Worm (Caenorhabditis elegans) whole organism, early embryonic: ENCODE measurements around the gene F11G11.15.
"Not testable (repeated sequence)": the region's sequence is repeated elsewhere in the genome, so short reads cannot be mapped to it uniquely, and the experiment has no call there.

Experiments
- B0310.2 ChIP-seq: sonication (generic microtip); optimal IDR thresholded peaks from 2 replicates; lab custom pipeline; 2016; ENCODE audit warnings: mild to moderate bottlenecking, missing genetic modification characterization, missing compliant biosample characterization
- F13C5.2 ChIP-seq: sonication (generic microtip); optimal IDR thresholded peaks from 2 replicates; lab custom pipeline; 2017; ENCODE audit warnings: mild to moderate bottlenecking, missing genetic modification characterization, inconsistent platforms, missing compliant biosample characterization
- aly-1 ChIP-seq: sonication (generic microtip); optimal IDR thresholded peaks from 2 replicates; lab custom pipeline; 2016; ENCODE audit warnings: missing genetic modification characterization, missing compliant biosample characterization
- ama-1 ChIP-seq: fragments of 150-350 bp; optimal IDR thresholded peaks from 2 replicates; lab custom pipeline; 2014
- ceh-13 ChIP-seq: fragments of 200-800 bp; sonication (Bioruptor generic); optimal IDR thresholded peaks from 2 replicates; lab custom pipeline; 2018; ENCODE audit warnings: mild to moderate bottlenecking, missing genetic modification characterization, missing compliant biosample characterization
- ceh-36 ChIP-seq: sonication (generic microtip); optimal IDR thresholded peaks from 2 replicates; lab custom pipeline; 2016; ENCODE audit warnings: missing genetic modification characterization, inconsistent platforms, missing compliant biosample characterization
- ets-7 ChIP-seq: sonication (generic microtip); optimal IDR thresholded peaks from 2 replicates; lab custom pipeline; 2016; ENCODE audit warnings: missing genotype, missing genetic modification characterization, missing compliant biosample characterization
- flt-1 ChIP-seq: fragments of 200-800 bp; sonication (Bioruptor generic); IDR thresholded peaks from 2 replicates; pipeline ENCODE4 v1.3.6; 2022; ENCODE audit warnings: missing genetic modification characterization, missing compliant biosample characterization
- hmbx-1 ChIP-seq: sonication (generic microtip); optimal IDR thresholded peaks from 2 replicates; lab custom pipeline; 2016; ENCODE audit warnings: mild to moderate bottlenecking, missing genetic modification characterization, missing compliant biosample characterization
- hmg-4 ChIP-seq: fragments of 200-800 bp; sonication (Bioruptor generic); optimal IDR thresholded peaks from 2 replicates; lab custom pipeline; 2018; ENCODE audit warnings: mild to moderate bottlenecking, missing genetic modification characterization, missing compliant biosample characterization
- hnd-1 ChIP-seq: sonication (generic microtip); optimal IDR thresholded peaks from 2 replicates; lab custom pipeline; 2016; ENCODE audit warnings: missing genetic modification characterization, missing compliant biosample characterization
- pes-1 ChIP-seq: fragments of 200-800 bp; sonication (Bioruptor generic); IDR thresholded peaks from 2 replicates; pipeline ENCODE4 v1.3.6; 2022; ENCODE audit warnings: missing genetic modification reagents, missing genetic modification characterization, missing compliant biosample characterization
- scrt-1 ChIP-seq: fragments of 200-800 bp; sonication (Bioruptor generic); IDR thresholded peaks from 2 replicates; pipeline ENCODE4 v1.3.6; 2022; ENCODE audit warnings: missing genetic modification characterization, missing compliant biosample characterization
- sea-1 ChIP-seq: fragments of 200-800 bp; sonication (Bioruptor generic); conservative IDR thresholded peaks from 2 replicates; pipeline ENCODE4 v1.3.6; 2022; ENCODE audit warnings: missing genetic modification characterization, missing compliant biosample characterization
- tbx-11 ChIP-seq: fragments of 200-800 bp; sonication (Bioruptor generic); IDR thresholded peaks from 2 replicates; pipeline ENCODE4 v1.3.6; 2022; ENCODE audit warnings: missing genetic modification characterization, missing compliant biosample characterization
- tbx-37 ChIP-seq: fragments of 200-800 bp; sonication (Bioruptor generic); conservative IDR thresholded peaks from 2 replicates; pipeline ENCODE4 v1.3.6; 2022; ENCODE audit warnings: missing genetic modification reagents, missing genetic modification characterization, missing compliant biosample characterization
- tra-4 ChIP-seq: sonication (generic microtip); optimal IDR thresholded peaks from 2 replicates; lab custom pipeline; 2017; ENCODE audit warnings: missing genetic modification characterization, missing compliant biosample characterization

Gene F11G11.15

DNA sequence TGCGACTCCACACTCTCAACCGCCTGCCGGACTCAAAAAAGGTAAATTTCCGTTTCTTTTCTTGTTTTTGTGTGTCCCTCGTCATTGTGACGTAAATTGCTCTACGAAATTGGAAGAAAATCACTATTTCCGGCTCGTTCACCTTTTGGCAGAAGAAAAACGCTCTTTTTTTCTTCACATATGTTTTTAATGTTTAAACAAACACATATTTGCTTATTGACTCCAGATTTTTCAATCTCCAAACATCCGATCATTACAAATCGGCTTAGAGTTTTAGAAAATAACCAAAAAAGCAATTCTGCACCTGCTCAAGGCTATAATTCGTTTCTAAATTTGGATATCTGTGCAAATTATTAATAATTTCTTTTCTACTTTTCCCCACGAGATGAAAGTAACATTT lies 31.2 kb downstream of the F11G11.15 start:
- no peak for TF ChIP-seq ama-1 (lab: Kevin White, UChicago)
- TF ChIP-seq flt-1 (GFP tag; lab: Robert Waterston, UW), result no peak
- no peak for TF ChIP-seq ets-7 (tag; lab: Kevin White, UChicago)
- no peak for TF ChIP-seq tbx-11 (GFP tag; lab: Robert Waterston, UW)
- no peak for TF ChIP-seq aly-1 (tag; lab: Kevin White, UChicago)
- TF ChIP-seq ceh-36, result no peak
- no peak for TF ChIP-seq scrt-1 (GFP tag; lab: Robert Waterston, UW)
- TF ChIP-seq pes-1 (GFP tag; lab: Robert Waterston, UW), result no peak
- no peak for TF ChIP-seq F13C5.2 (tag; lab: Kevin White, UChicago)
- no peak for TF ChIP-seq tbx-37 (GFP tag; lab: Robert Waterston, UW)
- no peak for TF ChIP-seq B0310.2
- TF ChIP-seq sea-1 (GFP tag; lab: Robert Waterston, UW), result no peak
- no peak for TF ChIP-seq hmbx-1 (tag; lab: Kevin White, UChicago)
- no peak for TF ChIP-seq tra-4 (tag; lab: Kevin White, UChicago)
- TF ChIP-seq hmg-4, result no peak
- no peak for TF ChIP-seq hnd-1

DNA sequence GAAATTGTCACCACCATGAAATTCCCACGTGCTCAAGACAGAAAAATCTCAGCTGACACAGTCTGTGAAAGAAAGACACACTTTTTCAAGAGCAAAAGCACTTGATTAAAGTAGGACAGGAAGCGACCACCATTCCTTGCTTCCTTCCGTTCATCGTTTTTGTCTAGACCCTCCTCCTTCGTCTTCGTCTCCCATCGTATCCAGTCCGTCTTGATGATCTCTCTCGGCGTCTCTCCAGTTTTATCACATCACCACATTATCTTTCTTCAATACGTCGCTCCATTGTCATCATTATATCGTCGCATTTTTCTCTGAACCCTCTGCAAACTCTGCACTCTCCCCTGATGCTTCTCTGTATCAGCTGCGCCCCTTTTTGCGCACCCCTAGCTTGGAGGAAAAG lies 33.5 kb downstream of the F11G11.15 start:
- no peak for TF ChIP-seq hnd-1
- no peak for TF ChIP-seq ceh-13 (GFP tag; lab: Kevin White, UChicago)
- TF ChIP-seq ceh-36, result no peak
- TF ChIP-seq F13C5.2 (tag; lab: Kevin White, UChicago), result no peak

DNA sequence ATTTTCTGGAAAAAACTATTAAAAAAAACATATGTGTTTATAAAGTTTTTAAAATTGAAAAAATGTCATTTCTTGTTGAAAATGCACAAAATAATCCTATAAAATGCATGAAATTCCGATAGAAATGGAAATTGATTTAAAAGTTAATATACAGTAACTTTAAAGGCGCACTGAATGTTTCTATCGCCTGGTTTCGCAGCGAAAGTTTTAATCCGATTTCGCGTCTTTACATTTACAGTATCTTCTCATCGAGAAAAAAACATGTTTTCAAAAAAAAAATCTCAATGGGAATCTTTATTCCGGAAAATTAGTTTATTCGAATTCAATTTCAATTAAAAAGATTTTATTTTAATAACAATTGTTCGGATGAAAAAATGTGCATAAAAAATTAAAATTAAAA lies 39.6 kb downstream of the F11G11.15 start, which contains the start of gene R05F9.11:
Gene R05F9.11 (minus strand): TSS at position 5 of the 400 bp plus-strand sequence.
- TF ChIP-seq hmg-4, result no peak
- TF ChIP-seq tbx-37 (GFP tag; lab: Robert Waterston, UW), result no peak
- TF ChIP-seq B0310.2, result no peak
- TF ChIP-seq ets-7 (tag; lab: Kevin White, UChicago), result no peak
- TF ChIP-seq flt-1 (GFP tag; lab: Robert Waterston, UW), result no peak
- TF ChIP-seq scrt-1 (GFP tag; lab: Robert Waterston, UW), result no peak
- no peak for TF ChIP-seq tbx-11 (GFP tag; lab: Robert Waterston, UW)
- no peak for TF ChIP-seq tra-4 (tag; lab: Kevin White, UChicago)
- TF ChIP-seq aly-1 (tag; lab: Kevin White, UChicago), result no peak
- TF ChIP-seq ama-1 (lab: Kevin White, UChicago), result no peak
- TF ChIP-seq F13C5.2 (tag; lab: Kevin White, UChicago), result no peak
- TF ChIP-seq pes-1 (GFP tag; lab: Robert Waterston, UW), result no peak
- no peak for TF ChIP-seq ceh-13 (GFP tag; lab: Kevin White, UChicago)
- no peak for TF ChIP-seq hnd-1

DNA sequence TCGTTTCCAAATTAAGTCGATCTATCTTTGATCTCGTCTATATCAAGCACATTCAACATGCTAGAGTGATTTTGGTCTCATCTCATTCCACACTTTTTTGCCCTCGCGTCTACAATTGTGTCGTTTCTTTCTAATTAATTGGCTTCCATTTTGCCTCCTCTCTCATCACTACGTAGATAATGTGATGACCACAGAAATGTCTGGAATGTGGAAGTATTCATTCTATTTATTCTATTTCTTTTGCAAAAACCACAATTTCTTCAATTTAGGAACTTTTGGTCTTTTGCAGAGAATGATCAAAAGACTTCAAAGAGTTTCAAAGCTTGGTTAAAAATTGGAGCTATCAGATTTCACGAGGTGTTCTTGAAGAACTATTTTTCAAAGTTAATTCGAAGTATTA lies 40.9 kb downstream of the F11G11.15 start:
- TF ChIP-seq hmg-4 (no peak), tra-4 (tag; lab: Kevin White, UChicago) (no peak), flt-1 (GFP tag; lab: Robert Waterston, UW) (no peak), sea-1 (GFP tag; lab: Robert Waterston, UW) (no peak), F13C5.2 (tag; lab: Kevin White, UChicago) (no peak), hnd-1 (no peak), tbx-37 (GFP tag; lab: Robert Waterston, UW) (no peak), pes-1 (GFP tag; lab: Robert Waterston, UW) (no peak), tbx-11 (GFP tag; lab: Robert Waterston, UW) (no peak), aly-1 (tag; lab: Kevin White, UChicago) (no peak), B0310.2 (no peak), ets-7 (tag; lab: Kevin White, UChicago) (no peak), hmbx-1 (tag; lab: Kevin White, UChicago) (no peak), scrt-1 (GFP tag; lab: Robert Waterston, UW) (no peak)

DNA sequence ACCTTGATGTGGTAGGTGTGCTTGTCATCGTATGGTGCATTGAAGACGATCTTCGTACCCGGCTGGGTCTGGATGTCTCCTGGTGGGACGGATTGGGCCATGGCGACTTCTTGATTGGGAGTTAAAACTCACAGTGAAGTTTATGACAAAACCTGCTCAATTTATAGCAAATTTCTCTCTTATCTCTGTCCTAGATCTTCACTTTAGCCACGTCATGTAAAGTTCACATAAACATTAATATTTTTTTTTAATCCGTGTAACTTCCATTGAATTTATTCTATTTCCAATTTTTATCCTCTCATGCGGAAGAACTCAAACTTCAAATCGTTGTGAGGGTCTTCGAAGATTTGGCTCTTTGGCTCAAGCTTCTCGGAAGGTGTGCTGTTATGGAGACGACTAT lies 41.8 kb downstream of the F11G11.15 start, which contains the start of gene msp-31:
Gene msp-31 (minus strand): TSS at position 101 of the 400 bp plus-strand sequence.
- TF ChIP-seq hmg-4; B0310.2; tbx-11 (GFP tag; lab: Robert Waterston, UW): not testable (repeated sequence)

DNA sequence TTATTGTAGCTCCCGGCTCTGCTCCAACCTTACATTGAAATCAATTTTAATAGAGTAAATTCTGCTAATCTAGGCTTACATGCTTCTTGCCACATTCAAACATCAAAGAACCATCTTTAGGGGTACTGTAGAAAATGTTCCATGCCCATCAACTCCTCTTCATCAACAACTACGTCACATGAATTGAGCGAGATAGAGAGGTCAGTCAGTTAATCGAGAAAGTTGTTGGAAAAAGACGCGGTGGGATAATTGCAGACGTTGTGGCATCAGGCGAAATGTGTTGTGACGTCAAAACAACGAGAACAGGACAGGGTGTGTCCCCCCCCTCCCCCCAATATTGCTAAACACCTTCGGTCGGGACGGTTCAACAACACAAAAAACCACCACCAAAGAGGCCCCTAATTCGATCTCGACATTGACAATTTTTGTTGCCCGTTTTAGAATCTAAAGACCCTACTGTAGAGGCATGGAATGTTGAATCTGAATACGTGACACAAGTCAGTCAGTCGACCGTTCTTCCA lies 43.9 kb downstream of the F11G11.15 start:
- TF ChIP-seq ets-7 (tag; lab: Kevin White, UChicago) (no peak), tbx-37 (GFP tag; lab: Robert Waterston, UW) (no peak), aly-1 (tag; lab: Kevin White, UChicago) (no peak), hnd-1 (no peak), hmg-4 (no peak), tbx-11 (GFP tag; lab: Robert Waterston, UW) (no peak)

DNA sequence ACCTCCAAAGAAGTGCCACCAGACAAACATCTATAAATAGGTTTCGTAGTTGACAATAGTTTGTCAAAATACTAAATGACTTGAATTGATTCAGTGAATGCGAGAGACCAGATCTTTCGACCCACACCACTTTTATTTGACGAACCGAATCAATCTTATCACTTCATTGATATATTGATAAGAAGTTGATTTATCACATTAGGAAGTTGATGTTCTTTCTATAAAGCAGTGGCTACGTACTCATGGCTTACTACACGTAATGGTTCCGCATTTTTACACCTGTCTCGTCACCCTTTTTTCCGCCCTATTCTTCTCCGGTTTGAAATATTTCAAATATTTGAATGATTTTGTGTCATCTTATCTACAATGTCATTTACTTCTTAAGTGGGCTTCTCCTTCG lies 46.0 kb downstream of the F11G11.15 start:
- TF ChIP-seq ama-1 (lab: Kevin White, UChicago) (no peak), ceh-36 (no peak), flt-1 (GFP tag; lab: Robert Waterston, UW) (no peak), tbx-11 (GFP tag; lab: Robert Waterston, UW) (no peak), F13C5.2 (tag; lab: Kevin White, UChicago) (no peak), hnd-1 (no peak)
